Worm (Caenorhabditis elegans) whole organism, L3 larva: ENCODE measurements around the gene ram-2.

Experiments
- R02D3.7 ChIP-seq: fragments of 150-350 bp; optimal IDR thresholded peaks from 2 replicates; lab custom pipeline; 2014; ENCODE audit warnings: missing biosample characterization, missing genetic modification characterization
- ZK546.5 ChIP-seq: sonication (generic microtip); optimal IDR thresholded peaks from 2 replicates; lab custom pipeline; 2017; ENCODE audit warnings: missing biosample characterization, missing genetic modification characterization
- aly-2 ChIP-seq: fragments of 150-350 bp; optimal IDR thresholded peaks from 2 replicates; lab custom pipeline; 2014; ENCODE audit warnings: missing biosample characterization, missing genetic modification characterization
- ama-1 ChIP-seq: fragments of 150-350 bp; optimal IDR thresholded peaks from 2 replicates; lab custom pipeline; 2018
- ceh-16 ChIP-seq: sonication (generic microtip); optimal IDR thresholded peaks from 2 replicates; lab custom pipeline; 2017; ENCODE audit warnings: missing biosample characterization, missing genetic modification characterization
- ceh-28 ChIP-seq: fragments of 150-350 bp; optimal IDR thresholded peaks from 2 replicates; lab custom pipeline; 2014; ENCODE audit warnings: missing biosample characterization, missing genetic modification reagents, missing genetic modification characterization
- ceh-82 ChIP-seq: fragments of 150-350 bp; optimal IDR thresholded peaks from 2 replicates; lab custom pipeline; 2014; ENCODE audit warnings: missing biosample characterization, missing genetic modification characterization
- ceh-9 ChIP-seq: sonication (generic microtip); optimal IDR thresholded peaks from 2 replicates; lab custom pipeline; 2018; ENCODE audit warnings: missing biosample characterization, missing genetic modification characterization
- egl-27 ChIP-seq: sonication (generic microtip); optimal IDR thresholded peaks from 4 replicates; lab custom pipeline; 2017; ENCODE audit warnings: missing biosample characterization, missing genetic modification reagents, missing genetic modification characterization
- egl-5 ChIP-seq: fragments of 150-350 bp; optimal IDR thresholded peaks from 2 replicates; lab custom pipeline; 2017; ENCODE audit warnings: missing biosample characterization, missing genetic modification reagents, missing genetic modification characterization, inconsistent platforms
- elt-1 ChIP-seq: fragments of 150-350 bp; optimal IDR thresholded peaks from 2 replicates; lab custom pipeline; 2014; ENCODE audit warnings: missing biosample characterization, missing genetic modification characterization
- elt-2 ChIP-seq: sonication (generic microtip); optimal IDR thresholded peaks from 2 replicates; lab custom pipeline; 2016; ENCODE audit warnings: missing genetic modification reagents, mild to moderate bottlenecking, missing genetic modification characterization, missing compliant biosample characterization
- elt-3 ChIP-seq, 3 experiments: fragments of 150-350 bp in 1 of 3; sonication (generic microtip) in 2 of 3; optimal IDR thresholded peaks; 2 replicates in 2 of 3; 4 replicates in 1 of 3; lab custom pipeline; 2014 to 2017; ENCODE audit warnings: missing biosample characterization in 3 of 3, missing genetic modification characterization in 3 of 3
- eor-1 ChIP-seq, 2 experiments: fragments of 150-350 bp; optimal IDR thresholded peaks; 2 replicates each; lab custom pipeline; 2014 to 2018; ENCODE audit warnings: missing biosample characterization in 2 of 2, missing genetic modification characterization in 2 of 2
- fkh-10 ChIP-seq: sonication (generic microtip); optimal IDR thresholded peaks from 2 replicates; lab custom pipeline; 2017; ENCODE audit warnings: missing biosample characterization, missing genetic modification reagents, missing genetic modification characterization
- fkh-2 ChIP-seq: fragments of 150-350 bp; optimal IDR thresholded peaks from 2 replicates; lab custom pipeline; 2014; ENCODE audit warnings: missing biosample characterization, missing genetic modification reagents, missing genetic modification characterization
- fos-1 ChIP-seq: fragments of 150-350 bp; optimal IDR thresholded peaks from 2 replicates; lab custom pipeline; 2014; ENCODE audit warnings: missing biosample characterization, missing genetic modification characterization
- hmg-11 ChIP-seq: sonication (generic microtip); optimal IDR thresholded peaks from 2 replicates; lab custom pipeline; 2016; ENCODE audit warnings: missing genetic modification characterization, missing compliant biosample characterization
- lin-39 ChIP-seq: fragments of 150-350 bp; optimal IDR thresholded peaks from 2 replicates; lab custom pipeline; 2018; ENCODE audit warnings: missing biosample characterization, missing genetic modification reagents, missing genetic modification characterization
- lsy-12 ChIP-seq: sonication (generic microtip); optimal IDR thresholded peaks from 2 replicates; lab custom pipeline; 2016; ENCODE audit warnings: mild to moderate bottlenecking, missing genetic modification characterization, missing compliant biosample characterization
- mml-1 ChIP-seq: fragments of 150-350 bp; sonication (generic microtip); optimal IDR thresholded peaks from 3 replicates; lab custom pipeline; 2014; ENCODE audit warnings: missing biosample characterization, missing genetic modification characterization
- nfya-1 ChIP-seq: sonication (generic microtip); optimal IDR thresholded peaks from 2 replicates; lab custom pipeline; 2017; ENCODE audit warnings: missing genetic modification characterization, mild to moderate bottlenecking, missing compliant biosample characterization, antibody characterized with exemption, moderate library complexity; ENCODE audit not compliant: insufficient read depth
- nhr-11 ChIP-seq: fragments of 150-350 bp; optimal IDR thresholded peaks from 2 replicates; lab custom pipeline; 2014; ENCODE audit warnings: missing biosample characterization, missing genetic modification characterization
- nhr-23 ChIP-seq: fragments of 150-350 bp; optimal IDR thresholded peaks from 2 replicates; lab custom pipeline; 2014; ENCODE audit warnings: missing biosample characterization, missing genetic modification reagents, missing genetic modification characterization
- nhr-237 ChIP-seq: fragments of 150-350 bp; optimal IDR thresholded peaks from 2 replicates; lab custom pipeline; 2014; ENCODE audit warnings: missing biosample characterization, missing genetic modification characterization
- nhr-25 ChIP-seq: sonication (generic microtip); optimal IDR thresholded peaks from 2 replicates; lab custom pipeline; 2017; ENCODE audit warnings: missing biosample characterization, missing genetic modification characterization
- nhr-28 ChIP-seq: fragments of 150-350 bp; optimal IDR thresholded peaks from 2 replicates; lab custom pipeline; 2014; ENCODE audit warnings: missing biosample characterization, missing genetic modification characterization
- nhr-43 ChIP-seq: sonication (generic microtip); optimal IDR thresholded peaks from 2 replicates; lab custom pipeline; 2016; ENCODE audit warnings: mild to moderate bottlenecking, missing genetic modification characterization, missing compliant biosample characterization; ENCODE audit not compliant: poor library complexity, severe bottlenecking
- nhr-76 ChIP-seq: fragments of 150-350 bp; sonication (generic microtip); optimal IDR thresholded peaks from 5 replicates; lab custom pipeline; 2014; ENCODE audit warnings: missing biosample characterization, missing genetic modification characterization
- nhr-77 ChIP-seq: fragments of 150-350 bp; optimal IDR thresholded peaks from 2 replicates; lab custom pipeline; 2014; ENCODE audit warnings: missing biosample characterization, missing genetic modification characterization
- pha-4 ChIP-seq: fragments of 150-350 bp; optimal IDR thresholded peaks from 2 replicates; lab custom pipeline; 2014; ENCODE audit warnings: missing biosample characterization, missing genetic modification reagents, missing genetic modification characterization
- pqm-1 ChIP-seq: fragments of 150-350 bp; optimal IDR thresholded peaks from 2 replicates; lab custom pipeline; 2017; ENCODE audit warnings: missing biosample characterization, missing genetic modification characterization, inconsistent platforms
- sea-2 ChIP-seq: fragments of 150-350 bp; sonication (generic microtip); optimal IDR thresholded peaks from 4 replicates; lab custom pipeline; 2014; ENCODE audit warnings: missing biosample characterization, missing genetic modification reagents, missing genetic modification characterization
- snpc-4 ChIP-seq: fragments of 150-350 bp; optimal IDR thresholded peaks from 2 replicates; lab custom pipeline; 2014; ENCODE audit warnings: missing biosample characterization, missing genetic modification characterization
- tbx-2 ChIP-seq: sonication (generic microtip); optimal IDR thresholded peaks from 2 replicates; lab custom pipeline; 2016; ENCODE audit warnings: mild to moderate bottlenecking, missing genetic modification characterization, missing compliant biosample characterization
- zag-1 ChIP-seq: fragments of 150-350 bp; optimal IDR thresholded peaks from 2 replicates; lab custom pipeline; 2014; ENCODE audit warnings: missing biosample characterization, missing genetic modification characterization
- ztf-11 ChIP-seq: fragments of 150-350 bp; optimal IDR thresholded peaks from 2 replicates; lab custom pipeline; 2014; ENCODE audit warnings: missing biosample characterization, missing genetic modification characterization
- ztf-4 ChIP-seq: fragments of 150-350 bp; optimal IDR thresholded peaks from 2 replicates; lab custom pipeline; 2014; ENCODE audit warnings: missing biosample characterization, missing genetic modification characterization

Gene ram-2

ce11 chrII:11042878-11043331 lies 26.2 kb upstream of the ram-2 start (continued):
- TF ChIP-seq egl-27 (tag; lab: Kevin White, UChicago) (peak; percentile 52), fos-1 (tag; lab: Kevin White, UChicago) (no peak), nhr-25 (tag; lab: Kevin White, UChicago) (peak; percentile 24), aly-2 (tag; lab: Kevin White, UChicago) (no peak), fkh-2 (no peak), elt-2 (tag; lab: Kevin White, UChicago) (peak; percentile 89), ama-1 (no peak), egl-5 (tag; lab: Kevin White, UChicago) (peak; percentile 55), tbx-2 (tag; lab: Kevin White, UChicago) (peak; percentile 23), nhr-237 (tag; lab: Kevin White, UChicago) (no peak), nfya-1 (peak; percentile 86), snpc-4 (peak; percentile 21)

- TF ChIP-seq nhr-76 (no peak), egl-5 (tag; lab: Kevin White, UChicago) (no peak), ceh-28 (tag; lab: Kevin White, UChicago) (peak; percentile 49), elt-3 (tag; optimal IDR thresholded peaks at IDR 0.05; lab: Kevin White, UChicago) (no peak), ZK546.5 (tag; lab: Kevin White, UChicago) (no peak), ama-1 (no peak), zag-1 (tag; lab: Kevin White, UChicago) (no peak), nhr-11 (no peak), fkh-10 (GFP tag; lab: Kevin White, UChicago) (no peak), lin-39 (tag; lab: Kevin White, UChicago) (peak; percentile 12), fkh-2 (no peak), nfya-1 (peak; percentile 47), elt-1 (tag; lab: Kevin White, UChicago) (no peak), fos-1 (tag; lab: Kevin White, UChicago) (no peak), lsy-12 (tag; lab: Kevin White, UChicago) (no peak)
- TF ChIP-seq, all 47 proteins: peak for 3
Measured at ce11 chrII:11041846-11042262, 25.2 kb upstream of the ram-2 start.

ce11 chrII:11041027-11041426 lies 24.3 kb upstream of the ram-2 start, which contains the start of gene cey-1:
TSS of gene cey-1 (minus strand) at chrII:11041206.
- TF ChIP-seq nhr-76 = no peak
- TF ChIP-seq hmg-11 (tag; lab: Kevin White, UChicago) = no peak
- no peak for TF ChIP-seq ZK546.5 (tag; lab: Kevin White, UChicago)
- no peak for TF ChIP-seq nhr-237 (tag; lab: Kevin White, UChicago)
- no peak for TF ChIP-seq egl-5 (tag; lab: Kevin White, UChicago)
- no peak for TF ChIP-seq sea-2 (GFP tag; lab: Kevin White, UChicago)
- TF ChIP-seq nhr-43 (tag; lab: Kevin White, UChicago) = no peak
- no peak for TF ChIP-seq ceh-82 (tag; lab: Kevin White, UChicago)
- no peak for TF ChIP-seq zag-1 (tag; lab: Kevin White, UChicago)
- TF ChIP-seq ztf-4 (tag; lab: Kevin White, UChicago) = no peak
- no peak for TF ChIP-seq R02D3.7 (tag; lab: Kevin White, UChicago)
- no peak for TF ChIP-seq aly-2 (tag; lab: Kevin White, UChicago)
- no peak for TF ChIP-seq nhr-77
- no peak for TF ChIP-seq nhr-23
- no peak for TF ChIP-seq ceh-28 (tag; lab: Kevin White, UChicago)
- TF ChIP-seq, all 47 proteins: peak for 0

- TF ChIP-seq tbx-2 (tag; lab: Kevin White, UChicago) (no peak), egl-5 (tag; lab: Kevin White, UChicago) (no peak), ceh-9 (tag; lab: Kevin White, UChicago) (no peak), mml-1 (tag; lab: Kevin White, UChicago) (no peak), nhr-76 (no peak), ama-1 (no peak), snpc-4 (no peak), pha-4 (tag; lab: Kevin White, UChicago) (no peak), lsy-12 (tag; lab: Kevin White, UChicago) (no peak), pqm-1 (no peak), fos-1 (tag; lab: Kevin White, UChicago) (no peak)
Measured at ce11 chrII:11040140-11040539, 23.5 kb upstream of the ram-2 start.

ce11 chrII:11035774-11036173 lies 19.1 kb upstream of the ram-2 start, which contains the start of gene srlf-15:
TSS of gene srlf-15 (plus strand) at chrII:11036074.
- no peak for TF ChIP-seq lin-39 (tag; lab: Kevin White, UChicago)
- no peak for TF ChIP-seq snpc-4
- no peak for TF ChIP-seq ZK546.5 (tag; lab: Kevin White, UChicago)
- TF ChIP-seq elt-2 (tag; lab: Kevin White, UChicago) = no peak
- no peak for TF ChIP-seq sea-2 (GFP tag; lab: Kevin White, UChicago)
- TF ChIP-seq eor-1 (tag; optimal IDR thresholded peaks at IDR 0.05; lab: Kevin White, UChicago) = no peak
- no peak for TF ChIP-seq ceh-16 (tag; lab: Kevin White, UChicago)
- no peak for TF ChIP-seq nhr-28 (tag; lab: Kevin White, UChicago)
- no peak for TF ChIP-seq ztf-11 (tag; lab: Kevin White, UChicago)
- no peak for TF ChIP-seq nhr-11
